Fruit fly (Drosophila melanogaster) Kc167 (cell line): ENCODE measurements around the gene NP15.6.

Experiments
- Myc ChIP-seq: fragments of >200 bp; optimal IDR thresholded peaks from 2 replicates; lab custom pipeline; 2017; ENCODE audit warnings: missing external identifiers
- Sin3A ChIP-seq: fragments of >200 bp; optimal IDR thresholded peaks from 2 replicates; lab custom pipeline; 2018; ENCODE audit warnings: missing external identifiers
- h ChIP-seq: fragments of >200 bp; optimal IDR thresholded peaks from 3 replicates; lab custom pipeline; 2018; ENCODE audit warnings: missing external identifiers
- insv ChIP-seq: fragments of >200 bp; optimal IDR thresholded peaks from 3 replicates; lab custom pipeline; 2018; ENCODE audit warnings: missing external identifiers
- psq ChIP-seq: fragments of >200 bp; optimal IDR thresholded peaks from 2 replicates; lab custom pipeline; 2017; ENCODE audit warnings: missing external identifiers

dm6 chr3R:19066965-19067614 is 39.9 kb downstream of the NP15.6 start:
- TF ChIP-seq h (lab: Kevin White, UChicago): no peak
- TF ChIP-seq insv: no peak
- no peak for TF ChIP-seq Myc (lab: Kevin White, UChicago)
- no peak for TF ChIP-seq Sin3A (lab: Kevin White, UChicago)
- no peak for TF ChIP-seq psq (lab: Kevin White, UChicago)
